Fruit fly (Drosophila melanogaster) whole organism: ENCODE measurements around the gene Gr64a.

Experiments used
- psq ChIP-seq: fragments of >200 bp; optimal IDR thresholded peaks from 2 replicates; lab custom pipeline; 2017
- usp ChIP-seq: fragments of >200 bp; optimal IDR thresholded peaks from 2 replicates; lab custom pipeline; 2017; ENCODE audit warnings: missing biosample characterization, missing genetic modification characterization, mixed read lengths

dm6 chr3L:4021260-4021831 is 5.2 kb upstream of the Gr64a start, which contains the start of gene Mul1:
- TF ChIP-seq usp (GFP tag; lab: Kevin White, UChicago) (no peak), psq (lab: Kevin White, UChicago) (no peak)
